Fruit fly (Drosophila melanogaster) whole organism, wandering third instar larva: Measurements from ENCODE around the gene MED1.

Experiments
- CrebA ChIP-seq: fragments of 200-800 bp; sonication (Bioruptor generic); optimal IDR thresholded peaks from 2 replicates; lab custom pipeline; 2016; ENCODE audit warnings: missing biosample characterization, mild to moderate bottlenecking, missing genetic modification characterization, borderline replicate concordance
- GATAd ChIP-seq: sonication (Bioruptor generic); optimal IDR thresholded peaks from 2 replicates; lab custom pipeline; 2016; ENCODE audit warnings: missing biosample characterization, missing genetic modification characterization
- dl ChIP-seq, 2 experiments: fragments of 175-275, 200-275 bp in 1 of 2; fragments of 200-275 bp in 1 of 2; sonication (Bioruptor generic); optimal IDR thresholded peaks; lab custom pipeline; 2018; ENCODE audit warnings: mild to moderate bottlenecking in 2 of 2, missing biosample characterization in 2 of 2, missing genetic modification characterization in 2 of 2, moderate library complexity in 2 of 2; ENCODE audit not compliant: partially characterized antibody in 2 of 2, insufficient read depth in 1 of 2
- dmrt93B ChIP-seq: fragments of 200-800 bp; sonication (Bioruptor generic); optimal IDR thresholded peaks from 2 replicates; lab custom pipeline; 2018; ENCODE audit warnings: missing biosample characterization, mild to moderate bottlenecking, missing genetic modification characterization
- rgr ChIP-seq: fragments of 200-800 bp; sonication (Bioruptor generic); optimal IDR thresholded peaks from 3 replicates; lab custom pipeline; 2016; ENCODE audit warnings: missing biosample characterization, mild to moderate bottlenecking, missing genetic modification characterization
- woc ChIP-seq: sonication (Bioruptor generic); optimal IDR thresholded peaks from 2 replicates; lab custom pipeline; 2016; ENCODE audit warnings: missing biosample characterization, mild to moderate bottlenecking, missing genetic modification characterization

- TF ChIP-seq dmrt93B (GFP tag; lab: Kevin White, UChicago) (no peak), dl (GFP tag; optimal IDR thresholded peaks at IDR 0.05; lab: Kevin White, UChicago; ENCODE audit: insufficient read depth in 1 of 2, partially characterized antibody in 2 of 2) (no peak), CrebA (GFP tag; lab: Kevin White, UChicago) (no peak), woc (GFP tag; lab: Kevin White, UChicago) (no peak), GATAd (GFP tag; lab: Kevin White, UChicago) (no peak), rgr (GFP tag; lab: Kevin White, UChicago) (no peak)
These were observed 32.0 kb downstream of the MED1 start for dm6 chr3L:21602275-21602674.
